Worm (Caenorhabditis elegans) whole organism, young adult: Measurements from ENCODE around the gene F31F7.2.

Experiments used
- hlh-26 ChIP-seq: fragments of 200-800 bp; sonication (Bioruptor generic); conservative IDR thresholded peaks from 2 replicates; pipeline ENCODE4 v1.3.6; 2022; ENCODE audit warnings: missing genetic modification reagents, missing genetic modification characterization, missing compliant biosample characterization
- hmg-1.2 ChIP-seq: fragments of 200-800 bp; sonication (Bioruptor generic); IDR thresholded peaks from 2 replicates; pipeline ENCODE4 v1.3.6; 2022; ENCODE audit warnings: missing genetic modification reagents, missing genetic modification characterization, missing compliant biosample characterization
- lin-35 ChIP-seq, 3 experiments: fragments of 150-350 bp in 2 of 3; sonication (generic microtip) in 1 of 3; optimal IDR thresholded peaks; 2 replicates each; lab custom pipeline; 2014 to 2018; ENCODE audit warnings: missing biosample characterization in 3 of 3, missing genetic modification characterization in 3 of 3, missing genetic modification reagents in 3 of 3
- nhr-179 ChIP-seq: sonication (generic microtip); optimal IDR thresholded peaks from 2 replicates; lab custom pipeline; 2016; ENCODE audit warnings: mild to moderate bottlenecking, missing genetic modification characterization, missing compliant biosample characterization

DNA sequence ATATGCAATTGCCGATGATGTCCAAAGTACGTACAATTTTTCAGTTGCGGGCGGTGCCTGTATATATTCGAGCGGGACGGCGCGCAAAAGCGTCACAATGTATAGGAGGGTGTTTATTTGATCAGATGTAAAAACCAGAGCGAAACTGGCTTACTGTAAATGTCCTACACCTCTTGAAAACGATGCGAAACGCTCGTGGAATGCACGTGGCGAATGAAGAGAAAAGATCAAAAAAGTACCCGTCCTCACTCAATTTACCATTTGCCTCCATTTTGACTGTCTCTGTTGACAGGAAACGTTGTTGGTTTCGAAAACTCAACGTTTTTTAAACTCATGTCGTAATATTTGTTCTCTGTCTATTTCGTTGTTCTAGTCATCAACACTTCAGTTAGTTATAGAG is 29.9 kb upstream of the F31F7.2 start:
- no peak for TF ChIP-seq nhr-179
- TF ChIP-seq hmg-1.2, result no peak
- TF ChIP-seq lin-35 (GFP tag; optimal IDR thresholded peaks at IDR 0.05; lab: Kevin White, UChicago), result no peak
- TF ChIP-seq hlh-26, result no peak
